Fruit fly (Drosophila melanogaster): ENCODE measurements around the gene CG15484.

The CG15484 gene

dm6 chr2L:12721794-12722315 is 14.3 kb upstream of the CG15484 start, which contains the start of gene Pih1D1 (continued):
- TF ChIP-seq Nf-YB (GFP tag; optimal IDR thresholded peaks at IDR 0.05) (peak; percentile 77), CkIIα-i1 (GFP tag; IDR thresholded peaks at IDR 0.05) (peak; percentile 77), ind (GFP tag; optimal IDR thresholded peaks at IDR 0.05) (peak; percentile 97), CG16815 (GFP tag; optimal IDR thresholded peaks at IDR 0.05) (peak; percentile 96), Asciz (GFP tag; optimal IDR thresholded peaks at IDR 0.05) (peak; percentile 90), CG7839 (tag; optimal IDR thresholded peaks at IDR 0.05) (peak; percentile 97), Dp (GFP tag; optimal IDR thresholded peaks at IDR 0.05) (peak; percentile 11), CG4854 (GFP tag; optimal IDR thresholded peaks at IDR 0.05) (peak; percentile 84), ems (GFP tag; optimal IDR thresholded peaks at IDR 0.05) (peak; percentile 86), psq (GFP tag; optimal IDR thresholded peaks at IDR 0.05) (peak; percentile 77), CG15011 (GFP tag; optimal IDR thresholded peaks at IDR 0.05) (peak; percentile 91), stc (GFP tag; IDR thresholded peaks at IDR 0.05) (peak; percentile 95), Eip74EF (GFP tag; optimal IDR thresholded peaks at IDR 0.05) (peak in 1 of 2 experiments; percentile 88), dati (GFP tag; IDR thresholded peaks at IDR 0.05) (peak; percentile 78; the same call in 1 of the 2 replicates), crc (GFP tag; optimal IDR thresholded peaks at IDR 0.05) (peak; percentile 82), CG18262 (tag; optimal IDR thresholded peaks at IDR 0.05) (peak; percentile 96), p53 (GFP tag; optimal IDR thresholded peaks at IDR 0.05) (peak; percentile 84), Lpt (GFP tag; optimal IDR thresholded peaks at IDR 0.05) (no peak), Opbp (GFP tag; IDR thresholded peaks at IDR 0.05; ENCODE audit: partially characterized antibody) (no peak), CG7372 (GFP tag; IDR thresholded peaks at IDR 0.05) (peak; percentile 96), gcm (GFP tag; optimal IDR thresholded peaks at IDR 0.05) (no peak), gsb-n (tag; optimal IDR thresholded peaks at IDR 0.05) (peak; percentile 87), stwl (tag; optimal IDR thresholded peaks at IDR 0.05) (peak; percentile 67), zen2 (GFP tag; IDR thresholded peaks at IDR 0.05; ENCODE audit: partially characterized antibody) (no peak), pb (GFP tag; optimal IDR thresholded peaks at IDR 0.05) (peak; percentile 77), CG43689 (GFP tag; IDR thresholded peaks at IDR 0.05) (peak; percentile 90), CG12299 (tag; optimal IDR thresholded peaks at IDR 0.05) (peak; percentile 79), Aef1 (GFP tag; IDR thresholded peaks at IDR 0.05) (peak; percentile 95), CG10654 (GFP tag; optimal IDR thresholded peaks at IDR 0.05) (peak; percentile 92), Bgb (GFP tag; IDR thresholded peaks at IDR 0.05; ENCODE audit: partially characterized antibody) (no peak), ATbp (GFP tag; optimal IDR thresholded peaks at IDR 0.05) (peak; percentile 80), fd102C (GFP tag; optimal IDR thresholded peaks at IDR 0.05) (peak; percentile 46), CG10565 (GFP tag; optimal IDR thresholded peaks at IDR 0.05) (peak; percentile 81), NK7.1 (GFP tag; optimal IDR thresholded peaks at IDR 0.05) (peak; percentile 81), bsh (GFP tag; optimal IDR thresholded peaks at IDR 0.05) (peak in 1 of 2 experiments; percentile 91), B-H1 (GFP tag; IDR thresholded peaks at IDR 0.05) (peak; percentile 91), CG8290 (GFP tag; optimal IDR thresholded peaks at IDR 0.05) (peak; percentile 89), CG8290 (tag; optimal IDR thresholded peaks at IDR 0.05) (peak in 1 of 2 experiments; percentile 68), tna (GFP tag; IDR thresholded peaks at IDR 0.05; ENCODE audit: partially characterized antibody) (no peak), rib (GFP tag; IDR thresholded peaks at IDR 0.05) (peak; percentile 92), Rx (GFP tag; IDR thresholded peaks at IDR 0.05) (peak; percentile 95), CG12769 (tag; optimal IDR thresholded peaks at IDR 0.05) (no peak), usp (GFP tag; optimal IDR thresholded peaks at IDR 0.05) (no peak), inv (GFP tag; IDR thresholded peaks at IDR 0.05; ENCODE audit: partially characterized antibody) (no peak), tup (GFP tag; optimal IDR thresholded peaks at IDR 0.05) (peak; percentile 79), CG32772 (GFP tag; IDR thresholded peaks at IDR 0.05) (peak; percentile 95), CG11560 (tag; IDR thresholded peaks at IDR 0.05) (peak; percentile 89), CG13424 (tag; optimal IDR thresholded peaks at IDR 0.05) (peak; percentile 96), wek (GFP tag; optimal IDR thresholded peaks at IDR 0.05) (no peak), CG17829 (tag; optimal IDR thresholded peaks at IDR 0.05) (peak; percentile 96)

Data from whole organism, embryonic.